Fruit fly (Drosophila melanogaster) whole organism, prepupa: ENCODE results near the gene Mo25.

Source experiments
- Blimp-1 ChIP-seq: fragments of 200-800 bp; sonication (Bioruptor generic); optimal IDR thresholded peaks from 3 replicates; lab custom pipeline; 2017; ENCODE audit warnings: missing biosample characterization, missing genetic modification characterization, mild to moderate bottlenecking, moderate library complexity, missing genetic modification reagents
- CG10631 ChIP-seq: fragments of 200-800 bp; sonication (Bioruptor generic); optimal IDR thresholded peaks from 2 replicates; lab custom pipeline; 2016; ENCODE audit warnings: missing biosample characterization, missing genetic modification characterization
- CG10669 ChIP-seq: fragments of 200-800 bp; sonication (Bioruptor generic); optimal IDR thresholded peaks from 3 replicates; lab custom pipeline; 2018; ENCODE audit warnings: missing biosample characterization, mild to moderate bottlenecking, missing genetic modification characterization, moderate library complexity
- CG11762 ChIP-seq: fragments of 200-800 bp; sonication (Bioruptor generic); optimal IDR thresholded peaks from 3 replicates; lab custom pipeline; 2016; ENCODE audit warnings: missing biosample characterization, missing genetic modification characterization; ENCODE audit not compliant: insufficient read depth
- CG11902 ChIP-seq: fragments of 200-800 bp; sonication (Bioruptor generic); optimal IDR thresholded peaks from 3 replicates; lab custom pipeline; 2016; ENCODE audit warnings: missing biosample characterization, missing genetic modification characterization
- CG15336 ChIP-seq: fragments of 200-800 bp; sonication (Bioruptor generic); IDR thresholded peaks from 2 replicates; pipeline ENCODE4 v1.3.6; 2022; ENCODE audit warnings: missing biosample characterization, missing genetic modification characterization
- CG1621 ChIP-seq: fragments of 200-800 bp; sonication (Bioruptor generic); optimal IDR thresholded peaks from 3 replicates; lab custom pipeline; 2018; ENCODE audit warnings: missing biosample characterization, mild to moderate bottlenecking, missing genetic modification characterization
- CG16779 ChIP-seq: fragments of 200-800 bp; sonication (Bioruptor generic); optimal IDR thresholded peaks from 3 replicates; lab custom pipeline; 2017; ENCODE audit warnings: missing biosample characterization, mild to moderate bottlenecking, missing genetic modification characterization
- CG3032 ChIP-seq: fragments of 200-800 bp; optimal IDR thresholded peaks from 2 replicates; lab custom pipeline; 2019; ENCODE audit warnings: missing biosample characterization, mild to moderate bottlenecking, missing genetic modification characterization, moderate library complexity
- CG31627 ChIP-seq: fragments of 200-800 bp; sonication (Bioruptor generic); optimal IDR thresholded peaks from 3 replicates; lab custom pipeline; 2016; ENCODE audit warnings: missing biosample characterization, missing genetic modification characterization
- CG32006 ChIP-seq: fragments of 200-800 bp; sonication (Bioruptor generic); optimal IDR thresholded peaks from 3 replicates; lab custom pipeline; 2017; ENCODE audit warnings: missing biosample characterization, mild to moderate bottlenecking, missing genetic modification characterization
- CG34406 ChIP-seq: fragments of 200-800 bp; sonication (Bioruptor generic); optimal IDR thresholded peaks from 3 replicates; lab custom pipeline; 2016; ENCODE audit warnings: missing biosample characterization, missing genetic modification characterization
- CG3919 ChIP-seq: fragments of 200-800 bp; sonication (Bioruptor generic); optimal IDR thresholded peaks from 3 replicates; lab custom pipeline; 2016; ENCODE audit warnings: missing biosample characterization, missing genetic modification characterization
- CG4318 ChIP-seq: fragments of 200-800 bp; sonication (Bioruptor generic); optimal IDR thresholded peaks from 3 replicates; lab custom pipeline; 2017; ENCODE audit warnings: missing biosample characterization, mild to moderate bottlenecking, missing genetic modification characterization
- CG6276 ChIP-seq: fragments of 200-800 bp; sonication (Bioruptor generic); optimal IDR thresholded peaks from 2 replicates; lab custom pipeline; 2017; ENCODE audit warnings: missing biosample characterization, mild to moderate bottlenecking, missing genetic modification characterization
- CG6792 ChIP-seq: fragments of 200-800 bp; sonication (Bioruptor generic); optimal IDR thresholded peaks from 3 replicates; lab custom pipeline; 2016; ENCODE audit warnings: missing biosample characterization, missing genetic modification characterization
- CG6808 ChIP-seq: fragments of 200-800 bp; sonication (Bioruptor generic); optimal IDR thresholded peaks from 3 replicates; lab custom pipeline; 2017; ENCODE audit warnings: missing biosample characterization, missing genetic modification characterization, mild to moderate bottlenecking, moderate library complexity, missing genetic modification reagents
- CG8119 ChIP-seq: fragments of 200-800 bp; sonication (Bioruptor generic); IDR thresholded peaks from 3 replicates; pipeline ENCODE4 v1.3.6; 2022; ENCODE audit warnings: missing biosample characterization, missing genetic modification characterization
- CG8319 ChIP-seq: fragments of 200-800 bp; sonication (Bioruptor generic); optimal IDR thresholded peaks from 3 replicates; lab custom pipeline; 2016; ENCODE audit warnings: missing biosample characterization, missing genetic modification characterization
- CG8632 ChIP-seq: fragments of 200-800 bp; sonication (Bioruptor generic); optimal IDR thresholded peaks from 3 replicates; lab custom pipeline; 2016; ENCODE audit warnings: missing biosample characterization, missing genetic modification characterization
- Eip75B ChIP-seq: fragments of 200-800 bp; sonication (Bioruptor generic); optimal IDR thresholded peaks from 3 replicates; lab custom pipeline; 2016; ENCODE audit warnings: missing biosample characterization, missing genetic modification characterization
- Eip93F ChIP-seq: fragments of 200-800 bp; sonication (Bioruptor generic); optimal IDR thresholded peaks from 2 replicates; lab custom pipeline; 2016; ENCODE audit warnings: missing biosample characterization, mild to moderate bottlenecking, missing genetic modification characterization
- Ets21C ChIP-seq: fragments of 200-800 bp; sonication (Bioruptor generic); optimal IDR thresholded peaks from 3 replicates; lab custom pipeline; 2016; ENCODE audit warnings: missing biosample characterization, missing genetic modification characterization
- Gug ChIP-seq: fragments of 200-800 bp; sonication (Bioruptor generic); IDR thresholded peaks from 2 replicates; pipeline ENCODE4 v1.3.6; 2022; ENCODE audit warnings: missing biosample characterization, missing genetic modification characterization
- Hr38 ChIP-seq: sonication (Bioruptor generic); optimal IDR thresholded peaks from 2 replicates; lab custom pipeline; 2016; ENCODE audit warnings: missing biosample characterization, missing genetic modification characterization
- Hr39 ChIP-seq: fragments of 200-800 bp; sonication (Bioruptor generic); optimal IDR thresholded peaks from 2 replicates; lab custom pipeline; 2016; ENCODE audit warnings: missing biosample characterization, missing genetic modification characterization
- Hr4 ChIP-seq: fragments of 200-800 bp; sonication (Bioruptor generic); optimal IDR thresholded peaks from 3 replicates; lab custom pipeline; 2016; ENCODE audit warnings: missing biosample characterization, missing genetic modification characterization
- Lpt ChIP-seq: fragments of 200-800 bp; sonication (Bioruptor generic); optimal IDR thresholded peaks from 3 replicates; lab custom pipeline; 2016; ENCODE audit warnings: missing biosample characterization, missing genetic modification characterization
- OdsH ChIP-seq: fragments of 200-800 bp; sonication (Bioruptor generic); optimal IDR thresholded peaks from 3 replicates; lab custom pipeline; 2016; ENCODE audit warnings: missing biosample characterization, missing genetic modification characterization
- Smox ChIP-seq: fragments of 200-800 bp; sonication (Bioruptor generic); optimal IDR thresholded peaks from 3 replicates; lab custom pipeline; 2016; ENCODE audit warnings: missing biosample characterization, missing genetic modification characterization
- Sox102F ChIP-seq: fragments of 200-800 bp; sonication (Bioruptor generic); optimal IDR thresholded peaks from 2 replicates; lab custom pipeline; 2016; ENCODE audit warnings: missing biosample characterization, mild to moderate bottlenecking, missing genetic modification characterization
- Sox14 ChIP-seq: fragments of 200-800 bp; sonication (Bioruptor generic); optimal IDR thresholded peaks from 3 replicates; lab custom pipeline; 2016; ENCODE audit warnings: missing biosample characterization, missing genetic modification characterization
- Sox15 ChIP-seq: fragments of 200-800 bp; sonication (Bioruptor generic); optimal IDR thresholded peaks from 3 replicates; lab custom pipeline; 2016; ENCODE audit warnings: missing biosample characterization, missing genetic modification characterization
- acj6 ChIP-seq: fragments of 200-800 bp; sonication (Bioruptor generic); optimal IDR thresholded peaks from 3 replicates; lab custom pipeline; 2016; ENCODE audit warnings: missing biosample characterization, missing genetic modification characterization
- cyc ChIP-seq: fragments of 200-800 bp; sonication (Bioruptor generic); optimal IDR thresholded peaks from 3 replicates; lab custom pipeline; 2016; ENCODE audit warnings: missing biosample characterization, missing genetic modification characterization
- dac ChIP-seq: fragments of 200-800 bp; sonication (Bioruptor generic); optimal IDR thresholded peaks from 2 replicates; lab custom pipeline; 2017; ENCODE audit warnings: missing biosample characterization, mild to moderate bottlenecking, missing genetic modification characterization
- dsx ChIP-seq: fragments of 200-800 bp; optimal IDR thresholded peaks from 3 replicates; lab custom pipeline; 2019; ENCODE audit warnings: missing biosample characterization, mild to moderate bottlenecking, missing genetic modification characterization, moderate library complexity; ENCODE audit not compliant: poor library complexity, severe bottlenecking
- fd59A ChIP-seq: fragments of 200-800 bp; sonication (Bioruptor generic); optimal IDR thresholded peaks from 2 replicates; lab custom pipeline; 2017; ENCODE audit warnings: missing biosample characterization, mild to moderate bottlenecking, missing genetic modification characterization, missing genetic modification reagents
- fd85E ChIP-seq: fragments of 200-800 bp; sonication (Bioruptor generic); optimal IDR thresholded peaks from 3 replicates; lab custom pipeline; 2016; ENCODE audit warnings: missing biosample characterization, missing genetic modification characterization
- fkh ChIP-seq: fragments of 200-800 bp; sonication (Bioruptor generic); optimal IDR thresholded peaks from 3 replicates; lab custom pipeline; 2017; ENCODE audit warnings: missing biosample characterization, mild to moderate bottlenecking, missing genetic modification characterization, moderate library complexity
- lz ChIP-seq: fragments of 200-800 bp; sonication (Bioruptor generic); optimal IDR thresholded peaks from 3 replicates; lab custom pipeline; 2016; ENCODE audit warnings: missing biosample characterization, missing genetic modification characterization
- net ChIP-seq: fragments of 200-800 bp; sonication (Bioruptor generic); optimal IDR thresholded peaks from 3 replicates; lab custom pipeline; 2016; ENCODE audit warnings: missing biosample characterization, missing genetic modification characterization
- salr ChIP-seq, 2 experiments: fragments of 200-800 bp; sonication (Bioruptor generic); optimal IDR thresholded peaks; 3 replicates each; lab custom pipeline; 2016 to 2018; ENCODE audit warnings: missing biosample characterization in 2 of 2, missing genetic modification characterization in 2 of 2, mild to moderate bottlenecking in 1 of 2
- spab ChIP-seq: fragments of 200-800 bp; sonication (Bioruptor generic); optimal IDR thresholded peaks from 2 replicates; lab custom pipeline; 2017; ENCODE audit warnings: missing biosample characterization, mild to moderate bottlenecking, missing genetic modification characterization, missing genetic modification reagents
- ss ChIP-seq, 2 experiments: fragments of 200-800 bp; sonication (Bioruptor generic); optimal IDR thresholded peaks; 2 replicates in 1 of 2; 3 replicates in 1 of 2; lab custom pipeline; 2017 to 2018; ENCODE audit warnings: mild to moderate bottlenecking in 2 of 2, missing biosample characterization in 2 of 2, missing genetic modification characterization in 2 of 2, moderate library complexity in 1 of 2
- svp ChIP-seq: fragments of 200-800 bp; sonication (Bioruptor generic); peaks from one replicate; lab custom pipeline; 2016; ENCODE audit warnings: missing biosample characterization, missing genetic modification characterization
- topi ChIP-seq: fragments of 200-800 bp; sonication (Bioruptor generic); optimal IDR thresholded peaks from 3 replicates; lab custom pipeline; 2016; ENCODE audit warnings: missing biosample characterization, missing genetic modification characterization
- vri ChIP-seq: fragments of 200-800 bp; sonication (Bioruptor generic); optimal IDR thresholded peaks from 3 replicates; lab custom pipeline; 2016; ENCODE audit warnings: missing biosample characterization, mild to moderate bottlenecking, missing genetic modification characterization

The Mo25 gene

dm6 chr3L:16609120-16609519 lies 6.2 kb downstream of the Mo25 start, which contains the start of gene CG4098 (continued):
- TF ChIP-seq spab (GFP tag; lab: Kevin White, UChicago) (no peak), CG6276 (GFP tag; lab: Kevin White, UChicago) (no peak), OdsH (peak; percentile 69), Eip75B (GFP tag; lab: Kevin White, UChicago) (peak; percentile 32), CG15336 (GFP tag; lab: Robert Waterston, UW) (peak; percentile 58), Ets21C (GFP tag; lab: Kevin White, UChicago) (peak; percentile 14), salr (GFP tag; optimal IDR thresholded peaks at IDR 0.05; lab: Kevin White, UChicago) (peak in 1 of 2 experiments; percentile 10), CG3032 (tag; lab: Kevin White, UChicago) (peak; percentile 53), fd85E (GFP tag; lab: Kevin White, UChicago) (no peak), CG10631 (GFP tag; lab: Kevin White, UChicago) (peak; percentile 46), net (GFP tag; lab: Kevin White, UChicago) (peak; percentile 56), Smox (GFP tag; lab: Kevin White, UChicago) (peak; percentile 36), CG11902 (no peak), fd59A (no peak), dsx (GFP tag; lab: Kevin White, UChicago) (peak; percentile 53), CG8319 (no peak), dac (GFP tag; lab: Kevin White, UChicago) (peak; percentile 38), Hr38 (GFP tag; lab: Kevin White, UChicago) (peak; percentile 8), CG3919 (GFP tag; lab: Kevin White, UChicago) (peak; percentile 81)

DNA sequence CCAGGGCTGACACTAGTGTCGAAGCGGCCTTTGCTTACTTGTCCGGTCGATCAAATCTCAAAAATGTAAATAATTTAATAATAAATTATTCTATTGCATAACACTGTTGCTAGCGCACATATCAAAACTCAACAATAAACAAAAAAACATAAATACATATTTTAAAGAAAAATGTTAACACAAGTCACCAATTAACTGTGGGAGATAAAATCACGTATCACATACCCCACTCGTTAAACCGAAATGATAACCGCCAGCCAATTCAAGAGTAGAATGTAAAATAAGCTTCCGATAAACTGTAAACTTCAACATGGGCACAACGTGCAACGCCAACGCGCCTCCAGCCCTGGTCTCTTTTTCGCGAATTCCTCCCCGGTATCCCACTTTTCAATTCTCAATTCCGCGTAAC lies 12.5 kb downstream of the Mo25 start, which contains the start of gene Arts:
Gene Arts, plus strand, starts transcription at position 116 of the 409 bp plus-strand sequence.
- no peak for TF ChIP-seq vri (GFP tag; lab: Kevin White, UChicago)
- TF ChIP-seq CG34406 (GFP tag; lab: Kevin White, UChicago): peak; percentile 7
- peak; percentile 5 for TF ChIP-seq Hr39
- no peak for TF ChIP-seq Ets21C (GFP tag; lab: Kevin White, UChicago)
- TF ChIP-seq Eip93F (GFP tag; lab: Kevin White, UChicago): peak; percentile 34
- TF ChIP-seq cyc: no peak
- peak; percentile 44 for TF ChIP-seq acj6 (GFP tag; lab: Kevin White, UChicago)
- no peak for TF ChIP-seq net (GFP tag; lab: Kevin White, UChicago)
- TF ChIP-seq CG11762 (GFP tag; lab: Kevin White, UChicago): no peak
- TF ChIP-seq dac (GFP tag; lab: Kevin White, UChicago): no peak
- TF ChIP-seq Sox102F: no peak
- peak; percentile 59 for TF ChIP-seq CG6808 (GFP tag; lab: Kevin White, UChicago)
- peak; percentile 74 for TF ChIP-seq svp (GFP tag; lab: Kevin White, UChicago)
- no peak for TF ChIP-seq CG16779 (tag; lab: Kevin White, UChicago)
- peak; percentile 18 for TF ChIP-seq topi (GFP tag; lab: Kevin White, UChicago)
- no peak for TF ChIP-seq CG6276 (GFP tag; lab: Kevin White, UChicago)
- no peak for TF ChIP-seq salr (GFP tag; optimal IDR thresholded peaks at IDR 0.05; lab: Kevin White, UChicago)
- no peak for TF ChIP-seq Sox15
- TF ChIP-seq lz (GFP tag; lab: Kevin White, UChicago): peak; percentile 13
- TF ChIP-seq CG32006 (GFP tag; lab: Kevin White, UChicago): peak; percentile 40
- peak; percentile 17 for TF ChIP-seq CG6792 (GFP tag; lab: Kevin White, UChicago)
- TF ChIP-seq Lpt: no peak
- TF ChIP-seq fd85E (GFP tag; lab: Kevin White, UChicago): no peak
- TF ChIP-seq Smox (GFP tag; lab: Kevin White, UChicago): peak; percentile 0
- TF ChIP-seq CG1621 (tag; lab: Kevin White, UChicago): no peak
- TF ChIP-seq ss (GFP tag; optimal IDR thresholded peaks at IDR 0.05; lab: Kevin White, UChicago): peak in 1 of 2 experiments; percentile 49
- no peak for TF ChIP-seq CG8319
- TF ChIP-seq CG8632: no peak
- no peak for TF ChIP-seq CG8119 (GFP tag; lab: Robert Waterston, UW)
- TF ChIP-seq CG4318 (GFP tag; lab: Kevin White, UChicago): no peak
- TF ChIP-seq Sox14: peak; percentile 6
- TF ChIP-seq Blimp-1 (GFP tag; lab: Kevin White, UChicago): no peak
- TF ChIP-seq CG3919 (GFP tag; lab: Kevin White, UChicago): peak; percentile 31
- TF ChIP-seq Gug (GFP tag; lab: Robert Waterston, UW): no peak
- TF ChIP-seq Hr4 (GFP tag; lab: Kevin White, UChicago): peak; percentile 30
- TF ChIP-seq CG10631 (GFP tag; lab: Kevin White, UChicago): peak; percentile 48
- peak; percentile 40 for TF ChIP-seq CG3032 (tag; lab: Kevin White, UChicago)
- peak; percentile 26 for TF ChIP-seq CG31627 (GFP tag; lab: Kevin White, UChicago)
- no peak for TF ChIP-seq CG10669 (GFP tag; lab: Kevin White, UChicago)
- peak; percentile 34 for TF ChIP-seq fkh (GFP tag; lab: Kevin White, UChicago)
